Worm (Caenorhabditis elegans): ENCODE measurements around the gene nlp-68.
A peak's percentile ranks its signal among the peaks of the same experiment; 100 is the strongest.

nlp-68 gene

ce11 chrIII:10505943-10506698 lies 32.8 kb downstream of the nlp-68 start (continued):
- TF ChIP-seq F57A8.1 (GFP tag; optimal IDR thresholded peaks at IDR 0.05) (no peak), ceh-27 (GFP tag; optimal IDR thresholded peaks at IDR 0.05) (no peak), dpl-1 (GFP tag; optimal IDR thresholded peaks at IDR 0.05) (peak; percentile 9), mxl-1 (tag; optimal IDR thresholded peaks at IDR 0.05) (no peak), egrh-3 (GFP tag; IDR thresholded peaks at IDR 0.05) (no peak; the same call in 1 of the 2 replicates), repo-1 (tag; optimal IDR thresholded peaks at IDR 0.05) (peak; percentile 60), lin-35 (GFP tag; optimal IDR thresholded peaks at IDR 0.05) (no peak), hrde-1 (tag; optimal IDR thresholded peaks at IDR 0.05; ENCODE audit: borderline replicate concordance) (peak; percentile 95), B0035.1 (tag; optimal IDR thresholded peaks at IDR 0.05) (no peak), ztf-3 (GFP tag; optimal IDR thresholded peaks at IDR 0.05) (no peak), ekl-4 (GFP tag; IDR thresholded peaks at IDR 0.05) (peak; percentile 57), nhr-80 (tag; optimal IDR thresholded peaks at IDR 0.05) (no peak), ztf-28 (GFP tag; IDR thresholded peaks at IDR 0.05) (peak; percentile 49), attf-6 (GFP tag; IDR thresholded peaks at IDR 0.05) (no peak; the same call in none of the 2 replicates), C06A6.2 (GFP tag; conservative IDR thresholded peaks at IDR 0.05) (no peak), let-607 (tag; optimal IDR thresholded peaks at IDR 0.05) (no peak), dpff-1 (tag; optimal IDR thresholded peaks at IDR 0.05) (peak; percentile 64), aptf-3 (GFP tag; IDR thresholded peaks at IDR 0.05) (peak; percentile 10; the same call in 1 of the 2 replicates), hmg-1.2 (GFP tag; IDR thresholded peaks at IDR 0.05) (peak; percentile 46), Y95B8A.8 (GFP tag; IDR thresholded peaks at IDR 0.05) (peak; percentile 94; the same call in 1 of the 2 replicates), nhr-120 (GFP tag; IDR thresholded peaks at IDR 0.05) (no peak), atf-7 (tag; optimal IDR thresholded peaks at IDR 0.05) (peak; percentile 17), Y53G8AR.9 (GFP tag; conservative IDR thresholded peaks at IDR 0.05) (peak; percentile 93), nhr-27 (tag; optimal IDR thresholded peaks at IDR 0.05) (peak; percentile 21), rec-8 (tag; optimal IDR thresholded peaks at IDR 0.05) (no peak), nfya-2 (GFP tag; IDR thresholded peaks at IDR 0.05) (0 out of 2 replicates have a peak, but pooled peaks have one; percentile 30), K12H6.12 (tag; optimal IDR thresholded peaks at IDR 0.05) (no peak), madf-8 (GFP tag; conservative IDR thresholded peaks at IDR 0.05) (peak; percentile 70), F49E8.2 (tag; optimal IDR thresholded peaks at IDR 0.05; ENCODE audit: insufficient read depth) (peak; percentile 92), ceh-58 (GFP tag; IDR thresholded peaks at IDR 0.05) (peak; percentile 78), Y79H2A.3 (GFP tag; conservative IDR thresholded peaks at IDR 0.05) (peak; percentile 90), tlf-1 (GFP tag; optimal IDR thresholded peaks at IDR 0.05) (peak; percentile 87), athp-1 (tag; optimal IDR thresholded peaks at IDR 0.05) (peak; percentile 58), ztf-22 (GFP tag; optimal IDR thresholded peaks at IDR 0.05) (no peak), T26A5.8 (tag; optimal IDR thresholded peaks at IDR 0.05) (no peak), pha-4 (tag; optimal IDR thresholded peaks at IDR 0.05) (no peak), him-1 (tag; optimal IDR thresholded peaks at IDR 0.05) (no peak), mcd-1 (GFP tag; IDR thresholded peaks at IDR 0.05) (peak; percentile 55), ama-1 (optimal IDR thresholded peaks at IDR 0.05) (peak; percentile 55), ama-1 (GFP tag; optimal IDR thresholded peaks at IDR 0.05) (peak in 1 of 2 experiments; percentile 91), hmg-20 (GFP tag; IDR thresholded peaks at IDR 0.05) (peak; percentile 10; the same call in 1 of the 2 replicates), F23B12.7 (tag; optimal IDR thresholded peaks at IDR 0.05; ENCODE audit: insufficient read depth) (no peak), nhr-90 (tag; optimal IDR thresholded peaks at IDR 0.05) (peak; percentile 58), lin-54 (GFP tag; optimal IDR thresholded peaks at IDR 0.05) (peak; percentile 78), zfh-2 (GFP tag; conservative IDR thresholded peaks at IDR 0.05) (peak; percentile 80), sptf-2 (GFP tag; optimal IDR thresholded peaks at IDR 0.05) (peak; percentile 52), ccch-3 (GFP tag; optimal IDR thresholded peaks at IDR 0.05) (no peak)
